Fruit fly (Drosophila melanogaster): Measurements from ENCODE around the gene Vinc.

The Vinc gene

dm6 chrX:2180750-2181261, 41.6 kb downstream of the Vinc start, which contains the start of gene pn:
Gene pn, plus strand, starts transcription at chrX:2181211.
- no peak for TF ChIP-seq h (optimal IDR thresholded peaks at IDR 0.05)
- no peak for TF ChIP-seq ttk (optimal IDR thresholded peaks at IDR 0.05)
- no peak for TF ChIP-seq Sin3A (optimal IDR thresholded peaks at IDR 0.05)
- TF ChIP-seq psq (optimal IDR thresholded peaks at IDR 0.05), result no peak
- no peak for TF ChIP-seq Myc (optimal IDR thresholded peaks at IDR 0.05)
- TF ChIP-seq insv (optimal IDR thresholded peaks at IDR 0.05), result no peak

- no peak for TF ChIP-seq Sin3A (optimal IDR thresholded peaks at IDR 0.05)
- TF ChIP-seq h (optimal IDR thresholded peaks at IDR 0.05), result no peak
Observed at dm6 chrX:2178802-2179201, 43.6 kb downstream of the Vinc start, which contains the start of gene Cyp4ae1. Gene Cyp4ae1, plus strand, starts transcription at chrX:2179007.

dm6 chrX:2175956-2176469, 46.4 kb downstream of the Vinc start, which contains the start of gene Cyp4d2:
Gene Cyp4d2, plus strand, starts transcription at chrX:2176006.
- no peak for TF ChIP-seq Sin3A (optimal IDR thresholded peaks at IDR 0.05)
- no peak for TF ChIP-seq ttk (optimal IDR thresholded peaks at IDR 0.05)
- no peak for TF ChIP-seq Myc (optimal IDR thresholded peaks at IDR 0.05)
- no peak for TF ChIP-seq psq (optimal IDR thresholded peaks at IDR 0.05)
- TF ChIP-seq insv (optimal IDR thresholded peaks at IDR 0.05), result no peak
- TF ChIP-seq h (optimal IDR thresholded peaks at IDR 0.05), result no peak

dm6 chrX:2175265-2175795, 47.0 kb downstream of the Vinc start, which contains the start of gene Cyp4d14:
Gene Cyp4d14, minus strand, starts transcription at chrX:2175315.
- TF ChIP-seq h (optimal IDR thresholded peaks at IDR 0.05), result no peak
- TF ChIP-seq psq (optimal IDR thresholded peaks at IDR 0.05), result no peak
- TF ChIP-seq insv (optimal IDR thresholded peaks at IDR 0.05), result no peak
- TF ChIP-seq ttk (optimal IDR thresholded peaks at IDR 0.05), result no peak
- TF ChIP-seq Myc (optimal IDR thresholded peaks at IDR 0.05), result no peak
- no peak for TF ChIP-seq Sin3A (optimal IDR thresholded peaks at IDR 0.05)

- TF ChIP-seq Myc (optimal IDR thresholded peaks at IDR 0.05) (no peak), insv (optimal IDR thresholded peaks at IDR 0.05) (no peak), h (optimal IDR thresholded peaks at IDR 0.05) (no peak), psq (optimal IDR thresholded peaks at IDR 0.05) (no peak), ttk (optimal IDR thresholded peaks at IDR 0.05) (no peak), Sin3A (optimal IDR thresholded peaks at IDR 0.05) (no peak)
Observed at dm6 chrX:2172420-2172827, 49.9 kb downstream of the Vinc start, which contains the start of gene ND-B14.5A. Gene ND-B14.5A, plus strand, starts transcription at chrX:2172526.

- TF ChIP-seq psq (optimal IDR thresholded peaks at IDR 0.05) (no peak), insv (optimal IDR thresholded peaks at IDR 0.05) (no peak), h (optimal IDR thresholded peaks at IDR 0.05) (no peak), ttk (optimal IDR thresholded peaks at IDR 0.05) (no peak), Myc (optimal IDR thresholded peaks at IDR 0.05) (no peak), Sin3A (optimal IDR thresholded peaks at IDR 0.05) (no peak)
Observed at dm6 chrX:2170424-2170823, 51.9 kb downstream of the Vinc start.

dm6 chrX:2168485-2169199, 53.7 kb downstream of the Vinc start:
- TF ChIP-seq h (optimal IDR thresholded peaks at IDR 0.05) (no peak), psq (optimal IDR thresholded peaks at IDR 0.05) (no peak), ttk (optimal IDR thresholded peaks at IDR 0.05) (no peak), Sin3A (optimal IDR thresholded peaks at IDR 0.05) (no peak), insv (optimal IDR thresholded peaks at IDR 0.05) (no peak), Myc (optimal IDR thresholded peaks at IDR 0.05) (no peak)

dm6 chrX:2166129-2166528, 56.2 kb downstream of the Vinc start:
- TF ChIP-seq ttk (optimal IDR thresholded peaks at IDR 0.05) (no peak), insv (optimal IDR thresholded peaks at IDR 0.05) (no peak), h (optimal IDR thresholded peaks at IDR 0.05) (no peak), Sin3A (optimal IDR thresholded peaks at IDR 0.05) (no peak), Myc (optimal IDR thresholded peaks at IDR 0.05) (no peak), psq (optimal IDR thresholded peaks at IDR 0.05) (no peak)

dm6 chrX:2165394-2165793, 57.0 kb downstream of the Vinc start:
- TF ChIP-seq Myc (optimal IDR thresholded peaks at IDR 0.05) (no peak), h (optimal IDR thresholded peaks at IDR 0.05) (no peak), insv (optimal IDR thresholded peaks at IDR 0.05) (no peak), psq (optimal IDR thresholded peaks at IDR 0.05) (no peak), ttk (optimal IDR thresholded peaks at IDR 0.05) (no peak), Sin3A (optimal IDR thresholded peaks at IDR 0.05) (no peak)
